Fruit fly (Drosophila melanogaster) whole organism, embryonic: ENCODE data around the gene CG13840.

ENCODE experiments used
- Atf-2 ChIP-seq: fragments of 200-800 bp; sonication (Bioruptor generic); optimal IDR thresholded peaks from 2 replicates; lab custom pipeline; 2016; ENCODE audit warnings: missing biosample characterization, missing genetic modification characterization
- BEAF-32 ChIP-seq: fragments of 200-800 bp; sonication (Bioruptor generic); optimal IDR thresholded peaks from 3 replicates; lab custom pipeline; 2017; ENCODE audit warnings: missing biosample characterization, missing genetic modification characterization, mild to moderate bottlenecking, moderate library complexity, missing genetic modification reagents
- Bdp1 ChIP-seq: fragments of 200-800 bp; sonication (Bioruptor generic); optimal IDR thresholded peaks from 3 replicates; lab custom pipeline; 2016; ENCODE audit warnings: missing biosample characterization, missing genetic modification characterization
- CG1024 ChIP-seq: fragments of 200-800 bp; sonication (Bioruptor generic); IDR thresholded peaks from 2 replicates; pipeline ENCODE4 v1.3.6; 2022; ENCODE audit warnings: missing biosample characterization, missing genetic modification characterization
- CG10431 ChIP-seq: fragments of 200-800 bp; sonication (Bioruptor generic); optimal IDR thresholded peaks from 3 replicates; lab custom pipeline; 2018; ENCODE audit warnings: missing biosample characterization, mild to moderate bottlenecking, missing genetic modification characterization
- CG10959 ChIP-seq: fragments of 200-800 bp; sonication (Bioruptor generic); IDR thresholded peaks from 2 replicates; pipeline ENCODE4 v1.3.6; 2022; ENCODE audit warnings: missing biosample characterization, missing genetic modification characterization
- CG11247 ChIP-seq: fragments of 200-800 bp; sonication (Bioruptor generic); IDR thresholded peaks from 2 replicates; pipeline ENCODE4 v1.3.6; 2022; ENCODE audit warnings: missing biosample characterization, missing genetic modification characterization
- CG12104 ChIP-seq: fragments of 200-800 bp; sonication (Bioruptor generic); optimal IDR thresholded peaks from 3 replicates; lab custom pipeline; 2016; ENCODE audit warnings: missing biosample characterization, missing genetic modification characterization
- CG12155 ChIP-seq: fragments of 200-800 bp; sonication (Bioruptor generic); optimal IDR thresholded peaks from 3 replicates; lab custom pipeline; 2016; ENCODE audit warnings: missing biosample characterization, missing genetic modification characterization
- CG12299 ChIP-seq: fragments of 200-800 bp; sonication (Bioruptor generic); optimal IDR thresholded peaks from 2 replicates; lab custom pipeline; 2018; ENCODE audit warnings: missing biosample characterization, mild to moderate bottlenecking, missing genetic modification characterization
- CG12942 ChIP-seq: fragments of 200-800 bp; sonication (Bioruptor generic); optimal IDR thresholded peaks from 3 replicates; lab custom pipeline; 2016; ENCODE audit warnings: missing biosample characterization, missing genetic modification characterization
- CG14014 ChIP-seq: fragments of 200-800 bp; sonication (Bioruptor generic); IDR thresholded peaks from 2 replicates; pipeline ENCODE4 v1.3.6; 2022; ENCODE audit warnings: missing biosample characterization, missing genetic modification characterization
- CG15601 ChIP-seq: fragments of 200-800 bp; sonication (Bioruptor generic); optimal IDR thresholded peaks from 3 replicates; lab custom pipeline; 2019; ENCODE audit warnings: missing biosample characterization, mild to moderate bottlenecking, missing genetic modification characterization, moderate library complexity
- CG17186 ChIP-seq: fragments of 200-800 bp; sonication (Bioruptor generic); optimal IDR thresholded peaks from 3 replicates; lab custom pipeline; 2017; ENCODE audit warnings: missing biosample characterization, missing genetic modification reagents, missing genetic modification characterization
- CG17612 ChIP-seq: fragments of 200-800 bp; sonication (Bioruptor generic); IDR thresholded peaks from 2 replicates; pipeline ENCODE4 v1.3.6; 2022; ENCODE audit warnings: missing biosample characterization, missing genetic modification characterization
- CG18619 ChIP-seq: fragments of 200-800 bp; sonication (Bioruptor generic); optimal IDR thresholded peaks from 3 replicates; lab custom pipeline; 2017; ENCODE audit warnings: missing biosample characterization, mild to moderate bottlenecking, missing genetic modification characterization
- CG2712 ChIP-seq: fragments of 200-800 bp; optimal IDR thresholded peaks from 3 replicates; lab custom pipeline; 2019; ENCODE audit warnings: missing biosample characterization, mild to moderate bottlenecking, missing genetic modification characterization, moderate library complexity
- CG3407 ChIP-seq: fragments of 200-800 bp; sonication (Bioruptor generic); optimal IDR thresholded peaks from 2 replicates; lab custom pipeline; 2018; ENCODE audit warnings: missing biosample characterization, mild to moderate bottlenecking, missing genetic modification characterization
- CG34224 ChIP-seq: fragments of 200-800 bp; sonication (Bioruptor generic); IDR thresholded peaks from 3 replicates; pipeline ENCODE4 v1.3.6; 2022; ENCODE audit warnings: missing biosample characterization, missing genetic modification characterization; ENCODE audit not compliant: partially characterized antibody
- CG3995 ChIP-seq: fragments of 200-800 bp; sonication (Bioruptor generic); optimal IDR thresholded peaks from 3 replicates; lab custom pipeline; 2016; ENCODE audit warnings: missing biosample characterization, missing genetic modification characterization
- CG4707 ChIP-seq: fragments of 200-800 bp; sonication (Bioruptor generic); optimal IDR thresholded peaks from 2 replicates; lab custom pipeline; 2018; ENCODE audit warnings: missing biosample characterization, mild to moderate bottlenecking, missing genetic modification characterization, moderate library complexity
- CG9215 ChIP-seq: fragments of 200-800 bp; sonication (Bioruptor generic); IDR thresholded peaks from 2 replicates; pipeline ENCODE4 v1.3.6; 2022; ENCODE audit warnings: missing biosample characterization, missing genetic modification characterization
- Dp ChIP-seq: fragments of 200-800 bp; sonication (Bioruptor generic); optimal IDR thresholded peaks from 2 replicates; lab custom pipeline; 2018; ENCODE audit warnings: missing biosample characterization, mild to moderate bottlenecking, missing genetic modification characterization, moderate library complexity
- E2f2 ChIP-seq: fragments of 200-800 bp; sonication (Bioruptor generic); IDR thresholded peaks from 2 replicates; pipeline ENCODE4 v1.3.6; 2022; ENCODE audit warnings: missing biosample characterization, missing genetic modification characterization
- ERR ChIP-seq: fragments of 200-800 bp; sonication (Bioruptor generic); optimal IDR thresholded peaks from 2 replicates; lab custom pipeline; 2016; ENCODE audit warnings: missing biosample characterization, missing genetic modification characterization
- GATAe ChIP-seq: fragments of 200-800 bp; sonication (Bioruptor generic); conservative IDR thresholded peaks from 2 replicates; pipeline ENCODE4 v1.3.6; 2022; ENCODE audit warnings: missing biosample characterization, missing genetic modification characterization
- HLH54F ChIP-seq: fragments of 200-800 bp; sonication (Bioruptor generic); optimal IDR thresholded peaks from 3 replicates; lab custom pipeline; 2016; ENCODE audit warnings: missing biosample characterization, missing genetic modification characterization
- HmgD ChIP-seq: fragments of 200-800 bp; sonication (Bioruptor generic); optimal IDR thresholded peaks from 3 replicates; lab custom pipeline; 2016; ENCODE audit warnings: missing biosample characterization, missing genetic modification characterization
- Hr51 ChIP-seq, 2 experiments: fragments of 200-800 bp; sonication (Bioruptor generic); optimal IDR thresholded peaks; 2 replicates in 1 of 2; 3 replicates in 1 of 2; lab custom pipeline; 2016 to 2018; ENCODE audit warnings: missing biosample characterization in 2 of 2, missing genetic modification characterization in 2 of 2, mild to moderate bottlenecking in 1 of 2, moderate library complexity in 1 of 2
- Hsf ChIP-seq: fragments of 200-800 bp; sonication (Bioruptor generic); optimal IDR thresholded peaks from 3 replicates; lab custom pipeline; 2016; ENCODE audit warnings: missing biosample characterization, missing genetic modification characterization
- Lpt ChIP-seq: fragments of >200 bp; optimal IDR thresholded peaks from 2 replicates; lab custom pipeline; 2018; ENCODE audit warnings: missing biosample characterization, missing genetic modification characterization
- Neu2 ChIP-seq: fragments of 200-800 bp; sonication (Bioruptor generic); optimal IDR thresholded peaks from 3 replicates; lab custom pipeline; 2016; ENCODE audit warnings: missing biosample characterization, missing genetic modification characterization, borderline replicate concordance
- Optix ChIP-seq: fragments of 200-800 bp; sonication (Bioruptor generic); IDR thresholded peaks from 3 replicates; pipeline ENCODE4 v1.3.6; 2022; ENCODE audit warnings: missing biosample characterization, missing genetic modification characterization
- Usf ChIP-seq: fragments of 200-800 bp; sonication (Bioruptor generic); optimal IDR thresholded peaks from 2 replicates; lab custom pipeline; 2017; ENCODE audit warnings: missing genotype, missing biosample characterization, missing genetic modification characterization
- Xrp1 ChIP-seq: fragments of 200-800 bp; sonication (Bioruptor generic); IDR thresholded peaks from 2 replicates; pipeline ENCODE4 v1.3.6; 2022; ENCODE audit warnings: missing biosample characterization, missing genetic modification characterization
- cato ChIP-seq: fragments of 200-800 bp; sonication (Bioruptor generic); optimal IDR thresholded peaks from 2 replicates; lab custom pipeline; 2016; ENCODE audit warnings: missing biosample characterization, missing genetic modification characterization, borderline replicate concordance
- chm ChIP-seq: fragments of 200-800 bp; sonication (Bioruptor generic); IDR thresholded peaks from 2 replicates; pipeline ENCODE4 v1.3.6; 2022; ENCODE audit warnings: missing biosample characterization, missing genetic modification characterization
- crc ChIP-seq: fragments of 200-800 bp; sonication (Bioruptor generic); optimal IDR thresholded peaks from 2 replicates; lab custom pipeline; 2016; ENCODE audit warnings: missing biosample characterization, missing genetic modification characterization
- cwo ChIP-seq: fragments of 200-800 bp; sonication (Bioruptor generic); optimal IDR thresholded peaks from 3 replicates; lab custom pipeline; 2017; ENCODE audit warnings: missing biosample characterization, missing genetic modification characterization, mild to moderate bottlenecking, moderate library complexity, missing genetic modification reagents
- dan ChIP-seq: fragments of 200-800 bp; sonication (Bioruptor generic); IDR thresholded peaks from 2 replicates; pipeline ENCODE4 v1.3.6; 2022; ENCODE audit warnings: missing biosample characterization, missing genetic modification characterization
- disco-r ChIP-seq: fragments of 200-800 bp; sonication (Bioruptor generic); optimal IDR thresholded peaks from 2 replicates; lab custom pipeline; 2016; ENCODE audit warnings: missing biosample characterization, missing genetic modification characterization
- fd64A ChIP-seq: fragments of 200-800 bp; sonication (Bioruptor generic); optimal IDR thresholded peaks from 3 replicates; lab custom pipeline; 2018; ENCODE audit warnings: missing biosample characterization, mild to moderate bottlenecking, missing genetic modification characterization
- gem ChIP-seq: fragments of 200-800 bp; sonication (Bioruptor generic); optimal IDR thresholded peaks from 2 replicates; lab custom pipeline; 2019; ENCODE audit warnings: missing biosample characterization, mild to moderate bottlenecking, missing genetic modification characterization, moderate library complexity
- gfzf ChIP-seq: fragments of 200-800 bp; sonication (Bioruptor generic); optimal IDR thresholded peaks from 2 replicates; lab custom pipeline; 2016; ENCODE audit warnings: missing biosample characterization, mild to moderate bottlenecking, missing genetic modification characterization, moderate library complexity
- kah ChIP-seq: fragments of 200-800 bp; sonication (Bioruptor generic); optimal IDR thresholded peaks from 2 replicates; lab custom pipeline; 2018; ENCODE audit warnings: missing biosample characterization, mild to moderate bottlenecking, missing genetic modification characterization
- mld ChIP-seq: fragments of 200-800 bp; sonication (Bioruptor generic); IDR thresholded peaks from 3 replicates; pipeline ENCODE4 v1.3.6; 2022; ENCODE audit warnings: missing biosample characterization, missing genetic modification characterization; ENCODE audit not compliant: partially characterized antibody
- oc ChIP-seq: fragments of 200-800 bp; sonication (Bioruptor generic); optimal IDR thresholded peaks from 2 replicates; lab custom pipeline; 2018; ENCODE audit warnings: missing biosample characterization, mild to moderate bottlenecking, missing genetic modification characterization, moderate library complexity
- pho ChIP-seq: fragments of 200-800 bp; sonication (Bioruptor generic); optimal IDR thresholded peaks from 2 replicates; lab custom pipeline; 2016; ENCODE audit warnings: missing biosample characterization, missing genetic modification characterization
- toy ChIP-seq: fragments of 200-800 bp; sonication (Bioruptor generic); IDR thresholded peaks from 2 replicates; pipeline ENCODE4 v1.3.6; 2022; ENCODE audit warnings: missing biosample characterization, missing genetic modification characterization
- tup ChIP-seq: fragments of 200-800 bp; sonication (Bioruptor generic); optimal IDR thresholded peaks from 2 replicates; lab custom pipeline; 2016; ENCODE audit warnings: missing biosample characterization, mild to moderate bottlenecking, missing genetic modification characterization, moderate library complexity
- zen ChIP-seq: fragments of 200-800 bp; sonication (Bioruptor generic); optimal IDR thresholded peaks from 3 replicates; lab custom pipeline; 2018; ENCODE audit warnings: missing biosample characterization, mild to moderate bottlenecking, missing genetic modification characterization, moderate library complexity

The CG13840 gene

dm6 chr3R:22861982-22862381, 46.0 kb upstream of the CG13840 start (continued):
- TF ChIP-seq CG9215 (GFP tag; lab: Robert Waterston, UW) (0 out of 2 replicates have a peak, but pooled peaks have one; percentile 40), Lpt (no peak), Dp (GFP tag; lab: Kevin White, UChicago) (no peak), CG12155 (no peak), CG17612 (no peak), CG34224 (no peak), toy (GFP tag; lab: Robert Waterston, UW) (no peak), chm (no peak; the same call in 1 of the 2 replicates), crc (GFP tag; lab: Kevin White, UChicago) (no peak), fd64A (GFP tag; lab: Kevin White, UChicago) (no peak), oc (peak; percentile 43), GATAe (GFP tag; lab: Robert Waterston, UW) (no peak), CG14014 (GFP tag; lab: Robert Waterston, UW) (peak; percentile 56; the same call in 1 of the 2 replicates), BEAF-32 (no peak), Usf (no peak), E2f2 (GFP tag; lab: Robert Waterston, UW) (0 out of 2 replicates have a peak, but pooled peaks have one; percentile 14), CG12942 (no peak), HmgD (GFP tag; lab: Kevin White, UChicago) (no peak), Optix (GFP tag; lab: Robert Waterston, UW) (peak; percentile 42; the same call in 1 of the 3 replicates), CG11247 (no peak), CG12104 (GFP tag; lab: Kevin White, UChicago) (no peak), Hsf (GFP tag; lab: Kevin White, UChicago) (no peak), CG17186 (no peak), cwo (GFP tag; lab: Kevin White, UChicago) (peak; percentile 49), Xrp1 (GFP tag; lab: Robert Waterston, UW) (peak; percentile 65; the same call in 1 of the 2 replicates), dan (no peak), CG10959 (GFP tag; lab: Robert Waterston, UW) (0 out of 2 replicates have a peak, but pooled peaks have one; percentile 20), gem (tag; lab: Kevin White, UChicago) (peak; percentile 78), CG3407 (GFP tag; lab: Kevin White, UChicago) (peak; percentile 32), gfzf (GFP tag; lab: Kevin White, UChicago) (no peak), Bdp1 (GFP tag; lab: Kevin White, UChicago) (peak; percentile 33), CG18619 (GFP tag; lab: Kevin White, UChicago) (peak; percentile 8), HLH54F (GFP tag; lab: Kevin White, UChicago) (peak; percentile 37), Neu2 (GFP tag; lab: Kevin White, UChicago) (no peak), CG10431 (GFP tag; lab: Kevin White, UChicago) (no peak), CG2712 (tag; lab: Kevin White, UChicago) (peak; percentile 65), tup (GFP tag; lab: Kevin White, UChicago) (no peak), CG1024 (peak; percentile 41; the same call in 1 of the 2 replicates), Hr51 (GFP tag; optimal IDR thresholded peaks at IDR 0.05; lab: Kevin White, UChicago) (peak in 1 of 2 experiments; percentile 63), kah (GFP tag; lab: Kevin White, UChicago) (no peak), mld (GFP tag; lab: Robert Waterston, UW) (no peak), cato (GFP tag; lab: Kevin White, UChicago) (no peak), CG12299 (tag; lab: Kevin White, UChicago) (no peak), pho (GFP tag; lab: Kevin White, UChicago) (peak; percentile 8), CG3995 (GFP tag; lab: Kevin White, UChicago) (no peak), CG15601 (tag; lab: Kevin White, UChicago) (peak; percentile 66), zen (tag; lab: Kevin White, UChicago) (no peak), ERR (GFP tag; lab: Kevin White, UChicago) (no peak), disco-r (GFP tag; lab: Kevin White, UChicago) (no peak), CG4707 (GFP tag; lab: Kevin White, UChicago) (peak; percentile 13), Atf-2 (GFP tag; lab: Kevin White, UChicago) (no peak)
